Fruit fly (Drosophila melanogaster): Measurements from ENCODE around the gene CG16711.

CG16711 gene

dm6 chr3L:9723108-9723507 is 19.0 kb downstream of the CG16711 start, which contains the start of the genes nbs and defl (continued):
- no peak for TF ChIP-seq Nf-YA (GFP tag; IDR thresholded peaks at IDR 0.05)
- TF ChIP-seq CG10321 (GFP tag; IDR thresholded peaks at IDR 0.05), result no peak
- TF ChIP-seq CG12219 (GFP tag; optimal IDR thresholded peaks at IDR 0.05), result no peak
- TF ChIP-seq CG18262 (tag; optimal IDR thresholded peaks at IDR 0.05), result peak; percentile 74
- TF ChIP-seq pros (GFP tag; optimal IDR thresholded peaks at IDR 0.05), result no peak
- peak; percentile 82 for TF ChIP-seq CG3847 (GFP tag; IDR thresholded peaks at IDR 0.05)
- TF ChIP-seq CG7839 (tag; optimal IDR thresholded peaks at IDR 0.05), result no peak
- TF ChIP-seq CG7987 (GFP tag; optimal IDR thresholded peaks at IDR 0.05), result no peak
- no peak for TF ChIP-seq dimm (GFP tag; IDR thresholded peaks at IDR 0.05)
- peak; percentile 19 for TF ChIP-seq vfl (GFP tag; optimal IDR thresholded peaks at IDR 0.05)
- peak; percentile 75 for TF ChIP-seq ems (GFP tag; optimal IDR thresholded peaks at IDR 0.05)
- no peak for TF ChIP-seq ham (GFP tag; IDR thresholded peaks at IDR 0.05)
- TF ChIP-seq CG17186 (GFP tag; optimal IDR thresholded peaks at IDR 0.05), result no peak
- TF ChIP-seq tna (GFP tag; IDR thresholded peaks at IDR 0.05; ENCODE audit: partially characterized antibody), result no peak
- TF ChIP-seq CG32772 (GFP tag; IDR thresholded peaks at IDR 0.05), result peak; percentile 69
- TF ChIP-seq CG14667 (GFP tag; IDR thresholded peaks at IDR 0.05), result peak; percentile 76
- peak; percentile 55 for TF ChIP-seq CG4730 (GFP tag; IDR thresholded peaks at IDR 0.05)
- TF ChIP-seq vnd (GFP tag; IDR thresholded peaks at IDR 0.05; ENCODE audit: partially characterized antibody), result no peak
- TF ChIP-seq CG14965 (GFP tag; optimal IDR thresholded peaks at IDR 0.05; ENCODE audit: borderline replicate concordance), result no peak
- TF ChIP-seq NFAT (GFP tag; IDR thresholded peaks at IDR 0.05), result peak; percentile 67; the same call in 1 of the 2 replicates
- TF ChIP-seq z (GFP tag; IDR thresholded peaks at IDR 0.05), result no peak
- peak; percentile 27 for TF ChIP-seq mirr (GFP tag; optimal IDR thresholded peaks at IDR 0.05)
- no peak for TF ChIP-seq Trl (optimal IDR thresholded peaks at IDR 0.05)
- TF ChIP-seq Trl (GFP tag; optimal IDR thresholded peaks at IDR 0.05), result peak; percentile 48
- peak; percentile 37 for TF ChIP-seq CG7556 (GFP tag; optimal IDR thresholded peaks at IDR 0.05)
- no peak for TF ChIP-seq NC2α (GFP tag; optimal IDR thresholded peaks at IDR 0.05)
- no peak for TF ChIP-seq sr (GFP tag; IDR thresholded peaks at IDR 0.05)
- peak; percentile 60 for TF ChIP-seq Dip3 (GFP tag; optimal IDR thresholded peaks at IDR 0.05)

dm6 chr3L:9726707-9727106 is 22.6 kb downstream of the CG16711 start, which contains the start of gene Naa60:
TSS of gene Naa60 (plus strand) at chr3L:9726895.
- TF ChIP-seq PHDP (tag; optimal IDR thresholded peaks at IDR 0.05) (no peak), CG15269 (tag; optimal IDR thresholded peaks at IDR 0.05) (no peak), CG15011 (GFP tag; optimal IDR thresholded peaks at IDR 0.05) (no peak), CG13287 (GFP tag; IDR thresholded peaks at IDR 0.05; ENCODE audit: partially characterized antibody) (peak; percentile 93), CG14965 (GFP tag; optimal IDR thresholded peaks at IDR 0.05; ENCODE audit: borderline replicate concordance) (no peak), CG4282 (GFP tag; optimal IDR thresholded peaks at IDR 0.05) (no peak), CG12769 (tag; optimal IDR thresholded peaks at IDR 0.05) (no peak), eyg (GFP tag; optimal IDR thresholded peaks at IDR 0.05) (no peak), HmgD (GFP tag; optimal IDR thresholded peaks at IDR 0.05) (no peak), E2f2 (GFP tag; IDR thresholded peaks at IDR 0.05) (peak; percentile 79), CG6175 (GFP tag; IDR thresholded peaks at IDR 0.05) (no peak), dysf (GFP tag; IDR thresholded peaks at IDR 0.05) (no peak), gfzf (GFP tag; optimal IDR thresholded peaks at IDR 0.05) (peak; percentile 81), row (GFP tag; IDR thresholded peaks at IDR 0.05) (peak; percentile 69), sisA (GFP tag; IDR thresholded peaks at IDR 0.05) (no peak), Eip74EF (GFP tag; optimal IDR thresholded peaks at IDR 0.05) (no peak), tna (GFP tag; IDR thresholded peaks at IDR 0.05; ENCODE audit: partially characterized antibody) (peak; percentile 74), CG18764 (GFP tag; optimal IDR thresholded peaks at IDR 0.05) (no peak), twi (tag; optimal IDR thresholded peaks at IDR 0.05) (no peak), Six4 (GFP tag; optimal IDR thresholded peaks at IDR 0.05) (no peak), ken (GFP tag; IDR thresholded peaks at IDR 0.05) (no peak), Hr78 (GFP tag; optimal IDR thresholded peaks at IDR 0.05) (no peak), ranshi (GFP tag; IDR thresholded peaks at IDR 0.05) (no peak), HLH54F (GFP tag; optimal IDR thresholded peaks at IDR 0.05) (no peak), sqz (GFP tag; optimal IDR thresholded peaks at IDR 0.05) (no peak), Dbx (GFP tag; IDR thresholded peaks at IDR 0.05) (no peak), CG16863 (GFP tag; optimal IDR thresholded peaks at IDR 0.05) (no peak)

Measured in whole organism, embryonic.